Fruit fly (Drosophila melanogaster): ENCODE results near the gene NT1.

dm6 chr3L:4477656-4478254 lies 30.5 kb downstream of the NT1 start:
- TF ChIP-seq usp (GFP tag; optimal IDR thresholded peaks at IDR 0.05) (no peak), EcR (GFP tag; optimal IDR thresholded peaks at IDR 0.05) (no peak)
